Worm (Caenorhabditis elegans): ENCODE results near the gene R09E10.5.
A peak's percentile ranks its signal among the peaks of the same experiment; 100 is the strongest.

The R09E10.5 gene

ce11 chrIV:10302203-10302602, at the start of gene R09E10.5:
Gene R09E10.5 (minus strand): TSS chrIV:10302303.
- TF ChIP-seq nhr-25 (tag; optimal IDR thresholded peaks at IDR 0.05) (no peak), nhr-43 (tag; optimal IDR thresholded peaks at IDR 0.05; ENCODE audit: poor library complexity, severe bottlenecking) (no peak), nhr-237 (tag; optimal IDR thresholded peaks at IDR 0.05) (no peak), pqm-1 (tag; optimal IDR thresholded peaks at IDR 0.05) (no peak), daf-12 (tag; optimal IDR thresholded peaks at IDR 0.05) (no peak)

- TF ChIP-seq elt-2 (tag; optimal IDR thresholded peaks at IDR 0.05) (peak; percentile 84), lin-15B (tag; optimal IDR thresholded peaks at IDR 0.05) (no peak), pqm-1 (tag; optimal IDR thresholded peaks at IDR 0.05) (peak; percentile 86), pha-4 (tag; optimal IDR thresholded peaks at IDR 0.05) (peak; percentile 66)
Measured at ce11 chrIV:10349871-10350640, 48.0 kb upstream of the R09E10.5 start, which contains the start of the genes unc-43 and Y43C5B.3. Gene unc-43 (minus strand): TSS chrIV:10350217. Gene Y43C5B.3 (plus strand): TSS chrIV:10350590.

DNA sequence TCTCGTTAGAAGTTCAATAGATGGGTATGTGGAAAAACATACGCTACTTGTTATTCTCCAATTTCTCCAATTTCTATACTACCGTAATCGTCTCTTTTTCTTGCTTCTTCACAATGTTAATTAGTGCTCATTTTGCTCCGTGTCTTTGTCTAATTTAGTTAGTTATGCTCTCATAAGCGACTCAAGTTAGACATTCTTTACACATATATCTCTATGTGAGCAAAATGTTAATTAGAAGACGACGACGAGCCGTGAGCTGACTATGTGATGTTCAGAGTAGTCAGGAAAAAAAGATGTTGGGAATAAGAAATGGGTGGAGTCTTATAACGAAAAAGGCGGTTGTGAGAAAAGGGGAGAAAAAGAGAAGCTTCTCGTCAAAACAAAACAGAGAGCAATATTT, 45.4 kb upstream of the R09E10.5 start:
- TF ChIP-seq aly-2 (tag; optimal IDR thresholded peaks at IDR 0.05) (no peak), pqm-1 (tag; optimal IDR thresholded peaks at IDR 0.05) (no peak), skn-1 (tag; optimal IDR thresholded peaks at IDR 0.05) (no peak), egl-27 (tag; optimal IDR thresholded peaks at IDR 0.05) (no peak), ceh-28 (tag; optimal IDR thresholded peaks at IDR 0.05) (no peak), ceh-9 (tag; optimal IDR thresholded peaks at IDR 0.05) (no peak), pha-4 (tag; optimal IDR thresholded peaks at IDR 0.05) (no peak), elt-3 (tag; optimal IDR thresholded peaks at IDR 0.05) (no peak), eor-1 (tag; optimal IDR thresholded peaks at IDR 0.05) (no peak), jun-1 (tag; optimal IDR thresholded peaks at IDR 0.05) (no peak), nhr-28 (tag; optimal IDR thresholded peaks at IDR 0.05) (no peak)

ce11 chrIV:10346948-10347347, 44.8 kb upstream of the R09E10.5 start:
- TF ChIP-seq nhr-237 (tag; optimal IDR thresholded peaks at IDR 0.05) (no peak), ceh-9 (tag; optimal IDR thresholded peaks at IDR 0.05) (no peak), egl-5 (tag; optimal IDR thresholded peaks at IDR 0.05) (no peak), ZK546.5 (tag; optimal IDR thresholded peaks at IDR 0.05) (no peak), hmg-11 (tag; optimal IDR thresholded peaks at IDR 0.05) (no peak), jun-1 (tag; optimal IDR thresholded peaks at IDR 0.05) (no peak)

- TF ChIP-seq daf-12 (tag; optimal IDR thresholded peaks at IDR 0.05): no peak
- no peak for TF ChIP-seq nhr-77 (tag; optimal IDR thresholded peaks at IDR 0.05)
- peak; percentile 25 for TF ChIP-seq snpc-4 (tag; optimal IDR thresholded peaks at IDR 0.05)
- peak; percentile 75 for TF ChIP-seq nfya-1 (tag; optimal IDR thresholded peaks at IDR 0.05; ENCODE audit: insufficient read depth)
- peak; percentile 50 for TF ChIP-seq hmg-11 (tag; optimal IDR thresholded peaks at IDR 0.05)
- no peak for TF ChIP-seq ZK546.5 (tag; optimal IDR thresholded peaks at IDR 0.05)
- TF ChIP-seq nhr-76 (tag; optimal IDR thresholded peaks at IDR 0.05): no peak
- TF ChIP-seq ceh-82 (tag; optimal IDR thresholded peaks at IDR 0.05): no peak
- TF ChIP-seq ceh-16 (tag; optimal IDR thresholded peaks at IDR 0.05): no peak
- peak; percentile 33 for TF ChIP-seq egl-5 (tag; optimal IDR thresholded peaks at IDR 0.05)
- no peak for TF ChIP-seq R02D3.7 (tag; optimal IDR thresholded peaks at IDR 0.05)
- TF ChIP-seq nhr-237 (tag; optimal IDR thresholded peaks at IDR 0.05): no peak
- no peak for TF ChIP-seq tbx-2 (tag; optimal IDR thresholded peaks at IDR 0.05)
- no peak for TF ChIP-seq elt-1 (tag; optimal IDR thresholded peaks at IDR 0.05)
- peak; percentile 1 for TF ChIP-seq jun-1 (tag; optimal IDR thresholded peaks at IDR 0.05)
- TF ChIP-seq pha-4 (tag; optimal IDR thresholded peaks at IDR 0.05): peak; percentile 78
- no peak for TF ChIP-seq zag-1 (tag; optimal IDR thresholded peaks at IDR 0.05)
- TF ChIP-seq lsy-12 (tag; optimal IDR thresholded peaks at IDR 0.05): no peak
- TF ChIP-seq nhr-12 (tag; optimal IDR thresholded peaks at IDR 0.05): no peak
- TF ChIP-seq nhr-25 (tag; optimal IDR thresholded peaks at IDR 0.05): no peak
- no peak for TF ChIP-seq mml-1 (tag; optimal IDR thresholded peaks at IDR 0.05)
- no peak for TF ChIP-seq fkh-2 (tag; optimal IDR thresholded peaks at IDR 0.05)
- no peak for TF ChIP-seq ama-1 (optimal IDR thresholded peaks at IDR 0.05)
- TF ChIP-seq lin-39 (tag; optimal IDR thresholded peaks at IDR 0.05): peak; percentile 41
- no peak for TF ChIP-seq eor-1 (tag; optimal IDR thresholded peaks at IDR 0.05)
- no peak for TF ChIP-seq mdl-1 (tag; optimal IDR thresholded peaks at IDR 0.05)
- no peak for TF ChIP-seq unc-39 (tag; optimal IDR thresholded peaks at IDR 0.05)
- no peak for TF ChIP-seq fos-1 (tag; optimal IDR thresholded peaks at IDR 0.05)
- no peak for TF ChIP-seq ztf-11 (tag; optimal IDR thresholded peaks at IDR 0.05)
- peak; percentile 1 for TF ChIP-seq ceh-28 (tag; optimal IDR thresholded peaks at IDR 0.05)
- no peak for TF ChIP-seq sea-2 (GFP tag; optimal IDR thresholded peaks at IDR 0.05)
- TF ChIP-seq pqm-1 (tag; optimal IDR thresholded peaks at IDR 0.05): no peak
- TF ChIP-seq ztf-4 (tag; optimal IDR thresholded peaks at IDR 0.05): no peak
- TF ChIP-seq elt-2 (tag; optimal IDR thresholded peaks at IDR 0.05): peak; percentile 4
- no peak for TF ChIP-seq ceh-9 (tag; optimal IDR thresholded peaks at IDR 0.05)
- TF ChIP-seq nhr-43 (tag; optimal IDR thresholded peaks at IDR 0.05; ENCODE audit: poor library complexity, severe bottlenecking): no peak
- no peak for TF ChIP-seq egl-27 (tag; optimal IDR thresholded peaks at IDR 0.05)
- TF ChIP-seq lin-15B (tag; optimal IDR thresholded peaks at IDR 0.05): peak; percentile 25
Measured at ce11 chrIV:10345990-10346389, 43.9 kb upstream of the R09E10.5 start.

Measured in whole organism, L3 larva.